Worm (Caenorhabditis elegans): ENCODE results near the gene F31E3.12.

DNA sequence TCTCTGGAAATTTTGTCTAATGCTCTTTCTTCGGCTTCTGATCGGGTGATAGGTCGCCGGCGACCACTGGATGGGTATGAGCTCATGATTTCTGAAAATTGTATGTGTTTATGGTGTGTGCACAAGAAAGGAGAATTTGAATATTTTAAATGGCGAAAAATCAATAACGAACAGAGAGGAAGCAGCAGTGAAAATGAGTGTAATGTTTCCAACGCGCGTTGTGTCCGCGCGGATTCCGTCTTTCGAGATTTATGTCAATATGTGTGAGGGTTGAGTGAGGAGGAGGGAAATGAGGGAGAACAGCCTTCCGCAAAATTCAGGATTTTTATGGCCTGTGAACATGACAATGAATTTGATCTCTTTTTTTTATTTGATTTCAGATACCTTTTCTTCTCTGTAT is 40.5 kb upstream of the F31E3.12 start, which contains the start of gene flap-1:
- no peak for TF ChIP-seq ama-1 (optimal IDR thresholded peaks at IDR 0.05)
- no peak for TF ChIP-seq F13C5.2 (tag; optimal IDR thresholded peaks at IDR 0.05)
- no peak for TF ChIP-seq hmbx-1 (tag; optimal IDR thresholded peaks at IDR 0.05)
- no peak for TF ChIP-seq ets-7 (tag; optimal IDR thresholded peaks at IDR 0.05)
- TF ChIP-seq pes-1 (GFP tag; IDR thresholded peaks at IDR 0.05): no peak
- TF ChIP-seq tbx-37 (GFP tag; conservative IDR thresholded peaks at IDR 0.05): no peak
- TF ChIP-seq sea-1 (GFP tag; conservative IDR thresholded peaks at IDR 0.05): no peak
- no peak for TF ChIP-seq ceh-36 (tag; optimal IDR thresholded peaks at IDR 0.05)
- TF ChIP-seq aly-1 (tag; optimal IDR thresholded peaks at IDR 0.05): no peak
- TF ChIP-seq ceh-13 (GFP tag; optimal IDR thresholded peaks at IDR 0.05): no peak
- TF ChIP-seq B0310.2 (tag; optimal IDR thresholded peaks at IDR 0.05): no peak

Measured in whole organism, early embryonic.